Worm (Caenorhabditis elegans): ENCODE data around the gene zfp-1.

DNA sequence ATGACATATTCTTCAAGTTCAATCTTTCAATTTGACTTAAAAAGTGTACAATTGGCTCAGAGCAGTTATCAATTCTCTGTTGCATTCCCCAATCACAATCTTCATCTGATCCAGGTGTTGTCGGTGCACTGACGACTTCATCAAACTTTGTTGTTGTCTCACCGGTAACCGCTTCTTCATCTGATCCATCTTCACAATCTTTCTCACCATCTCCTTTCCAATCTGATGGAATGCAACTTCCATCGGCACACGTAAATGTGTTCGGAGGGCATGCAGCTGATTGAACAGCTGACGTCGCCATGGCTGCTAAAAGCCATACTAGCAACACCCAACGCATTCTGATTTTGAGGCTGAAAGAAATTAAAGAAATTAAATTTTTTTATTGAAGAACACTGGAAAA lies 46.7 kb downstream of the zfp-1 start, which contains the start of gene F44E2.4:
- TF ChIP-seq lin-15B (tag; optimal IDR thresholded peaks at IDR 0.05) (no peak), aha-1 (tag; optimal IDR thresholded peaks at IDR 0.05) (no peak), elt-3 (tag; optimal IDR thresholded peaks at IDR 0.05) (no peak), lin-39 (tag; optimal IDR thresholded peaks at IDR 0.05) (no peak), mdl-1 (tag; optimal IDR thresholded peaks at IDR 0.05) (no peak), lir-3 (tag; optimal IDR thresholded peaks at IDR 0.05; ENCODE audit: poor library complexity) (no peak), nhr-12 (tag; optimal IDR thresholded peaks at IDR 0.05) (no peak), nhr-76 (tag; optimal IDR thresholded peaks at IDR 0.05) (no peak), ceh-82 (tag; optimal IDR thresholded peaks at IDR 0.05) (no peak), skn-1 (tag; optimal IDR thresholded peaks at IDR 0.05) (no peak), fos-1 (tag; optimal IDR thresholded peaks at IDR 0.05) (no peak), nhr-47 (tag; optimal IDR thresholded peaks at IDR 0.05) (no peak)
